Worm (Caenorhabditis elegans): ENCODE measurements around the gene ral-1.
A peak's percentile ranks its signal among the peaks of the same experiment; 100 is the strongest.

The ral-1 gene

ce11 chrIII:3310876-3311597, at the start of gene ral-1:
ral-1 (plus strand) TSS chrIII:3311310.
- no peak for TF ChIP-seq elt-1 (tag; optimal IDR thresholded peaks at IDR 0.05)
- no peak for TF ChIP-seq egl-27 (tag; optimal IDR thresholded peaks at IDR 0.05)
- peak; percentile 13 for TF ChIP-seq fos-1 (tag; optimal IDR thresholded peaks at IDR 0.05)
- TF ChIP-seq lin-11 (tag; optimal IDR thresholded peaks at IDR 0.05), result no peak
- TF ChIP-seq blmp-1 (tag; optimal IDR thresholded peaks at IDR 0.05; ENCODE audit: insufficient read depth), result no peak

ce11 chrIII:3263696-3264095, 47.4 kb upstream of the ral-1 start:
- no peak for TF ChIP-seq elt-3 (tag; optimal IDR thresholded peaks at IDR 0.05)
- no peak for TF ChIP-seq ztf-1 (GFP tag; conservative IDR thresholded peaks at IDR 0.05)
- TF ChIP-seq fos-1 (tag; optimal IDR thresholded peaks at IDR 0.05), result no peak
- no peak for TF ChIP-seq ceh-16 (tag; optimal IDR thresholded peaks at IDR 0.05)
- TF ChIP-seq alr-1 (tag; optimal IDR thresholded peaks at IDR 0.05), result no peak
- no peak for TF ChIP-seq Y55F3AM.14 (GFP tag; optimal IDR thresholded peaks at IDR 0.05)
- no peak for TF ChIP-seq F13H6.1 (tag; optimal IDR thresholded peaks at IDR 0.05)
- TF ChIP-seq lsy-2 (tag; optimal IDR thresholded peaks at IDR 0.05), result no peak
- no peak for TF ChIP-seq nhr-77 (tag; optimal IDR thresholded peaks at IDR 0.05)
- TF ChIP-seq C34F6.9 (tag; optimal IDR thresholded peaks at IDR 0.05), result no peak
- TF ChIP-seq nhr-237 (tag; optimal IDR thresholded peaks at IDR 0.05), result no peak
- no peak for TF ChIP-seq gmeb-1 (tag; optimal IDR thresholded peaks at IDR 0.05)

ce11 chrIII:3266602-3267001, 44.5 kb upstream of the ral-1 start, which contains the start of gene Y53G8AM.7:
Y53G8AM.7 (minus strand) TSS chrIII:3266702.
- TF ChIP-seq ceh-16 (tag; optimal IDR thresholded peaks at IDR 0.05) (no peak), elt-3 (tag; optimal IDR thresholded peaks at IDR 0.05) (no peak), nhr-21 (tag; optimal IDR thresholded peaks at IDR 0.05) (no peak), skn-1 (tag; optimal IDR thresholded peaks at IDR 0.05) (no peak)

- TF ChIP-seq blmp-1 (tag; optimal IDR thresholded peaks at IDR 0.05; ENCODE audit: insufficient read depth), result peak; percentile 85
- peak; percentile 49 for TF ChIP-seq snpc-4 (tag; optimal IDR thresholded peaks at IDR 0.05)
- TF ChIP-seq nhr-11 (tag; optimal IDR thresholded peaks at IDR 0.05), result no peak
- no peak for TF ChIP-seq nhr-77 (tag; optimal IDR thresholded peaks at IDR 0.05)
- peak; percentile 32 for TF ChIP-seq nhr-21 (tag; optimal IDR thresholded peaks at IDR 0.05)
- TF ChIP-seq ama-1 (optimal IDR thresholded peaks at IDR 0.05), result no peak
- TF ChIP-seq C34F6.9 (tag; optimal IDR thresholded peaks at IDR 0.05), result peak; percentile 70
- peak; percentile 80 for TF ChIP-seq sem-4 (tag; optimal IDR thresholded peaks at IDR 0.05)
- no peak for TF ChIP-seq R02D3.7 (tag; optimal IDR thresholded peaks at IDR 0.05)
- TF ChIP-seq lin-13 (GFP tag; optimal IDR thresholded peaks at IDR 0.05), result peak; percentile 40
- peak; percentile 77 for TF ChIP-seq nhr-129 (tag; optimal IDR thresholded peaks at IDR 0.05)
- peak; percentile 66 for TF ChIP-seq crh-2 (tag; optimal IDR thresholded peaks at IDR 0.05)
- TF ChIP-seq ztf-11 (tag; optimal IDR thresholded peaks at IDR 0.05), result no peak
- TF ChIP-seq sma-9 (GFP tag; optimal IDR thresholded peaks at IDR 0.05), result peak; percentile 63
- TF ChIP-seq sma-9 (tag; optimal IDR thresholded peaks at IDR 0.05), result no peak
- no peak for TF ChIP-seq mab-5 (tag; optimal IDR thresholded peaks at IDR 0.05)
- TF ChIP-seq egl-27 (tag; optimal IDR thresholded peaks at IDR 0.05), result peak; percentile 19
- peak; percentile 24 for TF ChIP-seq gmeb-1 (tag; optimal IDR thresholded peaks at IDR 0.05)
- TF ChIP-seq fos-1 (tag; optimal IDR thresholded peaks at IDR 0.05), result peak; percentile 48
- peak; percentile 91 for TF ChIP-seq F13H6.1 (tag; optimal IDR thresholded peaks at IDR 0.05)
- peak; percentile 25 to 77 for TF ChIP-seq lsy-2 (tag; optimal IDR thresholded peaks at IDR 0.05)
- no peak for TF ChIP-seq lin-39 (tag; optimal IDR thresholded peaks at IDR 0.05)
- TF ChIP-seq ztf-1 (GFP tag; conservative IDR thresholded peaks at IDR 0.05), result no peak
- no peak for TF ChIP-seq nhr-23 (tag; optimal IDR thresholded peaks at IDR 0.05)
- TF ChIP-seq unc-62 (GFP tag; optimal IDR thresholded peaks at IDR 0.05), result no peak
- peak; percentile 84 for TF ChIP-seq nhr-25 (tag; optimal IDR thresholded peaks at IDR 0.05)
- TF ChIP-seq unc-55 (GFP tag; optimal IDR thresholded peaks at IDR 0.05), result peak; percentile 36
- TF ChIP-seq nhr-6 (tag; optimal IDR thresholded peaks at IDR 0.05), result peak; percentile 79
- peak; percentile 67 for TF ChIP-seq sma-3 (GFP tag; optimal IDR thresholded peaks at IDR 0.05)
- TF ChIP-seq elt-3 (tag; optimal IDR thresholded peaks at IDR 0.05), result no peak
- TF ChIP-seq ceh-16 (tag; optimal IDR thresholded peaks at IDR 0.05), result no peak
- TF ChIP-seq alr-1 (tag; optimal IDR thresholded peaks at IDR 0.05), result no peak
Observed at ce11 chrIII:3271682-3272081, 39.4 kb upstream of the ral-1 start.

Measured in whole organism, L2 larva.